Fruit fly (Drosophila melanogaster): ENCODE measurements around the gene CG17770.
A peak's percentile ranks its signal among the peaks of the same experiment; 100 is the strongest.

CG17770 gene

dm6 chr3R:25854825-25855224, 43.1 kb downstream of the CG17770 start (continued):
- peak; percentile 25 for TF ChIP-seq cwo (GFP tag; optimal IDR thresholded peaks at IDR 0.05)
- peak; percentile 30 for TF ChIP-seq CG32532 (GFP tag; IDR thresholded peaks at IDR 0.05)
- TF ChIP-seq CG6854 (GFP tag; optimal IDR thresholded peaks at IDR 0.05), result peak; percentile 23
- peak; percentile 11 for TF ChIP-seq CG9727 (GFP tag; optimal IDR thresholded peaks at IDR 0.05)
- peak; percentile 52 for TF ChIP-seq HLH3B (GFP tag; IDR thresholded peaks at IDR 0.05)
- no peak for TF ChIP-seq GATAe (GFP tag; conservative IDR thresholded peaks at IDR 0.05)
- TF ChIP-seq ranshi (GFP tag; IDR thresholded peaks at IDR 0.05), result peak; percentile 16; the same call in 1 of the 2 replicates
- peak; percentile 19 for TF ChIP-seq Meics (GFP tag; optimal IDR thresholded peaks at IDR 0.05)
- TF ChIP-seq Ptx1 (GFP tag; IDR thresholded peaks at IDR 0.05), result peak; percentile 16; the same call in 1 of the 2 replicates
- TF ChIP-seq pan (optimal IDR thresholded peaks at IDR 0.05), result no peak
- peak in 1 of 2 experiments; percentile 40 for TF ChIP-seq pan (GFP tag; optimal IDR thresholded peaks at IDR 0.05 in 1 of 2, IDR thresholded peaks at IDR 0.05 in 1 of 2)

dm6 chr3R:25855594-25856305, 44.0 kb downstream of the CG17770 start, which contains the start of gene CG5890:
Gene CG5890, plus strand, starts transcription at chr3R:25856154.
- TF ChIP-seq CG7786 (GFP tag; optimal IDR thresholded peaks at IDR 0.05), result no peak
- no peak for TF ChIP-seq trh (GFP tag; optimal IDR thresholded peaks at IDR 0.05)
- no peak for TF ChIP-seq bigmax (GFP tag; optimal IDR thresholded peaks at IDR 0.05)
- TF ChIP-seq Hr39 (optimal IDR thresholded peaks at IDR 0.05), result no peak
- TF ChIP-seq NC2β (GFP tag; optimal IDR thresholded peaks at IDR 0.05), result no peak
- TF ChIP-seq CG6683 (GFP tag; optimal IDR thresholded peaks at IDR 0.05), result no peak
- TF ChIP-seq CG14050 (GFP tag; IDR thresholded peaks at IDR 0.05), result no peak
- TF ChIP-seq CG15073 (GFP tag; optimal IDR thresholded peaks at IDR 0.05), result no peak
- TF ChIP-seq CG8281 (tag; optimal IDR thresholded peaks at IDR 0.05), result no peak
- TF ChIP-seq CG13894 (tag; optimal IDR thresholded peaks at IDR 0.05), result no peak
- no peak for TF ChIP-seq fu2 (GFP tag; optimal IDR thresholded peaks at IDR 0.05)
- no peak for TF ChIP-seq Kr (GFP tag; optimal IDR thresholded peaks at IDR 0.05)
- TF ChIP-seq zfh1 (GFP tag; IDR thresholded peaks at IDR 0.05), result no peak
- no peak for TF ChIP-seq ERR (GFP tag; optimal IDR thresholded peaks at IDR 0.05)
- no peak for TF ChIP-seq wor (GFP tag; IDR thresholded peaks at IDR 0.05)
- TF ChIP-seq CG1024 (GFP tag; IDR thresholded peaks at IDR 0.05), result no peak
- TF ChIP-seq so (GFP tag; IDR thresholded peaks at IDR 0.05), result no peak
- TF ChIP-seq CG3407 (GFP tag; optimal IDR thresholded peaks at IDR 0.05), result no peak
- no peak for TF ChIP-seq dmrt11E (tag; optimal IDR thresholded peaks at IDR 0.05)
- TF ChIP-seq CG31365 (tag; optimal IDR thresholded peaks at IDR 0.05), result no peak
- TF ChIP-seq da (GFP tag; optimal IDR thresholded peaks at IDR 0.05), result no peak
- TF ChIP-seq twi (tag; optimal IDR thresholded peaks at IDR 0.05), result no peak
- no peak for TF ChIP-seq Camta (GFP tag; optimal IDR thresholded peaks at IDR 0.05)
- no peak for TF ChIP-seq CG11560 (tag; IDR thresholded peaks at IDR 0.05)
- TF ChIP-seq CG13123 (GFP tag; optimal IDR thresholded peaks at IDR 0.05), result no peak
- no peak for TF ChIP-seq Awh (GFP tag; IDR thresholded peaks at IDR 0.05)
- TF ChIP-seq slp2 (GFP tag; optimal IDR thresholded peaks at IDR 0.05), result no peak
- TF ChIP-seq Oli (tag; optimal IDR thresholded peaks at IDR 0.05), result no peak
- TF ChIP-seq p53 (GFP tag; optimal IDR thresholded peaks at IDR 0.05), result no peak
- TF ChIP-seq usp (GFP tag; optimal IDR thresholded peaks at IDR 0.05), result no peak
- TF ChIP-seq CG7839 (tag; optimal IDR thresholded peaks at IDR 0.05), result peak; percentile 57
- TF ChIP-seq CG9727 (GFP tag; optimal IDR thresholded peaks at IDR 0.05), result peak; percentile 37
- TF ChIP-seq CG6254 (GFP tag; optimal IDR thresholded peaks at IDR 0.05), result no peak
- TF ChIP-seq CG2120 (GFP tag; optimal IDR thresholded peaks at IDR 0.05), result no peak
- no peak for TF ChIP-seq repo (GFP tag; optimal IDR thresholded peaks at IDR 0.05)
- no peak for TF ChIP-seq nerfin-2 (GFP tag; IDR thresholded peaks at IDR 0.05; ENCODE audit: partially characterized antibody)
- TF ChIP-seq E2f1 (GFP tag; IDR thresholded peaks at IDR 0.05), result no peak
- TF ChIP-seq Bgb (GFP tag; IDR thresholded peaks at IDR 0.05; ENCODE audit: partially characterized antibody), result no peak
- no peak for TF ChIP-seq oc (tag; optimal IDR thresholded peaks at IDR 0.05)
- TF ChIP-seq CG16813 (GFP tag; IDR thresholded peaks at IDR 0.05; ENCODE audit: partially characterized antibody), result no peak

All from whole organism, embryonic.